Fruit fly (Drosophila melanogaster) whole organism: ENCODE measurements around the gene CG17819.

Experiments
- CG8478 ChIP-seq: fragments of >200 bp; optimal IDR thresholded peaks from 2 replicates; lab custom pipeline; 2018; ENCODE audit warnings: inconsistent platforms
- Dll ChIP-seq: fragments of >200 bp; optimal IDR thresholded peaks from 2 replicates; lab custom pipeline; 2017
- EcR ChIP-seq, 2 experiments: fragments of >200 bp; optimal IDR thresholded peaks; 2 replicates each; lab custom pipeline; 2017; ENCODE audit warnings: missing biosample characterization in 2 of 2, missing genetic modification characterization in 2 of 2, missing genetic modification reagents in 2 of 2
- psq ChIP-seq: fragments of >200 bp; optimal IDR thresholded peaks from 2 replicates; lab custom pipeline; 2017

dm6 chr3R:21840432-21840831 is 44.9 kb downstream of the CG17819 start:
- TF ChIP-seq psq (lab: Kevin White, UChicago): no peak
- TF ChIP-seq CG8478 (lab: Kevin White, UChicago): no peak
- no peak for TF ChIP-seq Dll (lab: Kevin White, UChicago)
- TF ChIP-seq EcR (GFP tag; optimal IDR thresholded peaks at IDR 0.05; lab: Kevin White, UChicago): no peak
